Worm (Caenorhabditis elegans) whole organism, L4 larva: ENCODE results near the gene ZK643.5.

Experiments used
- F37D6.2 ChIP-seq: sonication (generic microtip); optimal IDR thresholded peaks from 2 replicates; lab custom pipeline; 2016; ENCODE audit warnings: mild to moderate bottlenecking, missing genetic modification characterization, missing compliant biosample characterization
- R02D3.7 ChIP-seq: fragments of 150-350 bp; sonication (generic microtip); optimal IDR thresholded peaks from 3 replicates; lab custom pipeline; 2014; ENCODE audit warnings: missing biosample characterization, missing genetic modification characterization
- aha-1 ChIP-seq: fragments of 150-350 bp; peaks from one replicate; lab custom pipeline; 2014; ENCODE audit warnings: missing biosample characterization, missing genetic modification characterization
- ceh-62 ChIP-seq: sonication (generic microtip); optimal IDR thresholded peaks from 2 replicates; lab custom pipeline; 2017; ENCODE audit warnings: missing biosample characterization, missing genetic modification characterization
- ctbp-1 ChIP-seq: fragments of 200-800 bp; sonication (Bioruptor generic); IDR thresholded peaks from 2 replicates; pipeline ENCODE4 v1.3.6; 2022; ENCODE audit warnings: missing genetic modification reagents, missing genetic modification characterization, missing compliant biosample characterization
- egl-27 ChIP-seq: sonication (generic microtip); optimal IDR thresholded peaks from 3 replicates; lab custom pipeline; 2017; ENCODE audit warnings: missing biosample characterization, missing genetic modification reagents, missing genetic modification characterization
- jun-1 ChIP-seq: fragments of 150-350 bp; optimal IDR thresholded peaks from 2 replicates; lab custom pipeline; 2014; ENCODE audit warnings: missing biosample characterization, missing genetic modification reagents, missing genetic modification characterization
- lir-3 ChIP-seq: sonication (generic microtip); optimal IDR thresholded peaks from 2 replicates; lab custom pipeline; 2016; ENCODE audit warnings: mild to moderate bottlenecking, missing genetic modification characterization, missing compliant biosample characterization
- mep-1 ChIP-seq: fragments of 150-350 bp; sonication (generic microtip); optimal IDR thresholded peaks from 3 replicates; lab custom pipeline; 2014; ENCODE audit warnings: missing biosample characterization, missing genetic modification characterization
- nhr-11 ChIP-seq: fragments of 150-350 bp; optimal IDR thresholded peaks from 2 replicates; lab custom pipeline; 2014; ENCODE audit warnings: missing biosample characterization, missing genetic modification characterization
- nhr-41 ChIP-seq: fragments of 200-800 bp; sonication (Bioruptor generic); IDR thresholded peaks from 2 replicates; pipeline ENCODE4 v1.3.6; 2022; ENCODE audit warnings: missing genetic modification reagents, missing genetic modification characterization, missing compliant biosample characterization
- zip-11 ChIP-seq: fragments of 200-800 bp; sonication (Bioruptor generic); IDR thresholded peaks from 2 replicates; pipeline ENCODE4 v1.3.6; 2022; ENCODE audit warnings: missing genetic modification characterization, missing compliant biosample characterization
- ztf-11 ChIP-seq: fragments of 150-350 bp; optimal IDR thresholded peaks from 2 replicates; lab custom pipeline; 2014; ENCODE audit warnings: missing biosample characterization, missing genetic modification characterization

DNA sequence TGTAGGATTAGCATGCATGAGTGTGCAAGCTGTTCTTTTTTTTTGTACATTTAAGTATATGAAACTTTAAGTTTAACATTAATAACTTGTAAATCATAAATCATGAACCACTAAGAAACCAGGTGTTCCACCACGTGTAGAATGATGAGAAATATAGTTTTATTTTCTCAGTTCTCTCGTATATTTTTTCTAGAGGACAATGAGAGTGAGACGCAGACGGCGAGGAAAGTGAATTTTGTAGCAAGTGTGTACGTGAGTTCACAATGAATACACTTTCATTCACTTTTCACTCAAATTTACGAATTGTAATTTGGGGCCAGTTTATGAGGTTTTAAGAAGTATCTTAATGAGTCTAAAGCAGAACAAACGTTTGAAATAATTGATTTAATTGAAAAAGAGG, 29.5 kb downstream of the ZK643.5 start:
- no peak for TF ChIP-seq zip-11 (GFP tag; lab: Robert Waterston, UW)
- no peak for TF ChIP-seq nhr-41
- no peak for TF ChIP-seq jun-1 (tag; lab: Kevin White, UChicago)
- TF ChIP-seq ztf-11 (tag; lab: Kevin White, UChicago): no peak
- TF ChIP-seq R02D3.7: no peak
- TF ChIP-seq ceh-62 (tag; lab: Kevin White, UChicago): no peak
- TF ChIP-seq nhr-11 (tag; lab: Kevin White, UChicago): no peak
- TF ChIP-seq mep-1 (tag; lab: Kevin White, UChicago): peak; percentile 45
- TF ChIP-seq lir-3 (tag; lab: Kevin White, UChicago): no peak
- no peak for TF ChIP-seq egl-27 (tag; lab: Kevin White, UChicago)
- no peak for TF ChIP-seq ctbp-1
- no peak for TF ChIP-seq F37D6.2 (tag; lab: Kevin White, UChicago)
- peak; percentile 43 for TF ChIP-seq aha-1
